Worm (Caenorhabditis elegans): ENCODE measurements around the gene unc-129.

ce11 chrIV:9045252-9045651, 40.0 kb upstream of the unc-129 start, which contains the start of gene Y73F4A.1:
- TF ChIP-seq ces-1 (GFP tag; optimal IDR thresholded peaks at IDR 0.05) = no peak
- no peak for TF ChIP-seq snpc-4 (tag; optimal IDR thresholded peaks at IDR 0.05)
- TF ChIP-seq nhr-12 (tag; optimal IDR thresholded peaks at IDR 0.05) = no peak
- no peak for TF ChIP-seq lin-32 (GFP tag; optimal IDR thresholded peaks at IDR 0.05)
- no peak for TF ChIP-seq unc-62 (GFP tag; optimal IDR thresholded peaks at IDR 0.05)

Measured in whole organism, mixed stage, embryonic.